Worm (Caenorhabditis elegans): ENCODE measurements around the gene C04A11.2.

Gene C04A11.2

DNA sequence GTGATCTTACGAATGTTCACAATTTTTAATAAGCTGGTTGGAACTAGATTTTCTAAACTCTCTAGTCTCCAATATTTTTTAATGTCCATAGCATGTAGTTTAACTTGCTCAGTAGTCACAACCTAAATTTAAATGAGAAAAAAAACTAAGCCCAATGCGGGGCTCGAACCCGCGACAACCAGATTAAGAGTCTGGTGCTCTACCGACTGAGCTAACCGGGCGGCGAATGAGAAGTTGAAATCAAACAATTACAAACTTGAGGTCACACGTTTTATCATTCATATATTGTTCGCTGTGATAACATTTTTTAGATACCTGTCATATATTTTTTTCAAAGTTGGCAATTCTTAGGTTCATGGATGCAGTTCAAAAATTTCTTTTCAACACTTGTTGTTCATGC lies 12.9 kb downstream of the C04A11.2 start:
- TF ChIP-seq bed-1 (GFP tag; IDR thresholded peaks at IDR 0.05) (no peak), madf-6 (GFP tag; IDR thresholded peaks at IDR 0.05) (0 out of 2 replicates have a peak, but pooled peaks have one; percentile 8), D2030.7 (GFP tag; IDR thresholded peaks at IDR 0.05) (peak; percentile 29; the same call in 1 of the 2 replicates), ztf-6 (GFP tag; IDR thresholded peaks at IDR 0.05) (no peak), K12H6.12 (tag; optimal IDR thresholded peaks at IDR 0.05) (no peak), snpc-4 (GFP tag; optimal IDR thresholded peaks at IDR 0.05) (no peak), snpc-4 (tag; optimal IDR thresholded peaks at IDR 0.05) (peak in 2 of 4 experiments; percentile 5 to 69), rpc-1 (optimal IDR thresholded peaks at IDR 0.05) (peak; percentile 68), rpc-1 (tag; optimal IDR thresholded peaks at IDR 0.05) (peak; percentile 85), athp-1 (tag; optimal IDR thresholded peaks at IDR 0.05) (peak; percentile 2), ztf-25 (GFP tag; IDR thresholded peaks at IDR 0.05) (0 out of 2 replicates have a peak, but pooled peaks have one; percentile 39), ztf-18 (tag; optimal IDR thresholded peaks at IDR 0.05) (peak; percentile 13), him-1 (tag; optimal IDR thresholded peaks at IDR 0.05) (peak; percentile 55), hmg-1.2 (GFP tag; IDR thresholded peaks at IDR 0.05) (peak; percentile 60), snpc-1.3 (tag; optimal IDR thresholded peaks at IDR 0.05; ENCODE audit: insufficient read depth) (peak; percentile 37), lin-26 (GFP tag; IDR thresholded peaks at IDR 0.05) (peak; percentile 76), F49E8.2 (tag; optimal IDR thresholded peaks at IDR 0.05; ENCODE audit: insufficient read depth) (peak; percentile 9), tbp1 (GFP tag; optimal IDR thresholded peaks at IDR 0.05) (peak; percentile 91), B0261.1 (tag; optimal IDR thresholded peaks at IDR 0.05) (peak; percentile 78), nhr-80 (tag; optimal IDR thresholded peaks at IDR 0.05) (peak; percentile 5), hlh-26 (GFP tag; conservative IDR thresholded peaks at IDR 0.05) (no peak), somi-1 (GFP tag; optimal IDR thresholded peaks at IDR 0.05) (no peak), ztf-3 (GFP tag; optimal IDR thresholded peaks at IDR 0.05) (no peak), cebp-1 (GFP tag; IDR thresholded peaks at IDR 0.05) (no peak), cebp-1 (tag; optimal IDR thresholded peaks at IDR 0.05) (peak; percentile 26), nhr-120 (GFP tag; IDR thresholded peaks at IDR 0.05) (no peak), snpc-1.1 (tag; optimal IDR thresholded peaks at IDR 0.05; ENCODE audit: insufficient read depth) (peak; percentile 40), K11D2.4 (GFP tag; IDR thresholded peaks at IDR 0.05) (no peak), dox-1 (GFP tag; IDR thresholded peaks at IDR 0.05) (peak; percentile 41; the same call in 1 of the 2 replicates), die-1 (tag; optimal IDR thresholded peaks at IDR 0.05) (peak; percentile 56), hlh-12 (tag; optimal IDR thresholded peaks at IDR 0.05) (peak; percentile 18), fkh-3 (tag; optimal IDR thresholded peaks at IDR 0.05) (no peak)

ce11 chrX:13654276-13654675 lies 14.4 kb downstream of the C04A11.2 start:
- TF ChIP-seq F37B4.10 (GFP tag; IDR thresholded peaks at IDR 0.05) (no peak), nhr-179 (tag; optimal IDR thresholded peaks at IDR 0.05) (no peak), xnd-1 (tag; optimal IDR thresholded peaks at IDR 0.05) (no peak), repo-1 (tag; optimal IDR thresholded peaks at IDR 0.05) (no peak)

ce11 chrX:13653573-13653972 lies 15.1 kb downstream of the C04A11.2 start:
- 0 out of 2 replicates have a peak, but pooled peaks have one; percentile 12 for TF ChIP-seq hsf-1 (GFP tag; IDR thresholded peaks at IDR 0.05)
- no peak for TF ChIP-seq madf-8 (GFP tag; conservative IDR thresholded peaks at IDR 0.05)
- peak; percentile 70 for TF ChIP-seq rcor-1 (GFP tag; IDR thresholded peaks at IDR 0.05)
- TF ChIP-seq Y79H2A.3 (GFP tag; conservative IDR thresholded peaks at IDR 0.05), result no peak
- TF ChIP-seq ztf-28 (GFP tag; IDR thresholded peaks at IDR 0.05), result no peak
- no peak for TF ChIP-seq dpl-1 (GFP tag; optimal IDR thresholded peaks at IDR 0.05)
- TF ChIP-seq nfyb-1 (GFP tag; IDR thresholded peaks at IDR 0.05), result peak; percentile 53; the same call in 1 of the 2 replicates
- TF ChIP-seq B0261.1 (tag; optimal IDR thresholded peaks at IDR 0.05), result peak; percentile 80
- TF ChIP-seq tlf-1 (GFP tag; optimal IDR thresholded peaks at IDR 0.05), result no peak
- TF ChIP-seq ceh-100 (GFP tag; IDR thresholded peaks at IDR 0.05), result no peak
- TF ChIP-seq F10E7.11 (tag; optimal IDR thresholded peaks at IDR 0.05), result peak; percentile 14
- TF ChIP-seq hrde-1 (tag; optimal IDR thresholded peaks at IDR 0.05; ENCODE audit: borderline replicate concordance), result peak; percentile 58
- TF ChIP-seq sdz-38 (tag; optimal IDR thresholded peaks at IDR 0.05), result no peak
- TF ChIP-seq snpc-1.3 (tag; optimal IDR thresholded peaks at IDR 0.05; ENCODE audit: insufficient read depth), result peak; percentile 51
- TF ChIP-seq Y56A3A.18 (GFP tag; IDR thresholded peaks at IDR 0.05), result no peak
